Fruit fly (Drosophila melanogaster): Measurements from ENCODE around the gene CG17217.

DNA sequence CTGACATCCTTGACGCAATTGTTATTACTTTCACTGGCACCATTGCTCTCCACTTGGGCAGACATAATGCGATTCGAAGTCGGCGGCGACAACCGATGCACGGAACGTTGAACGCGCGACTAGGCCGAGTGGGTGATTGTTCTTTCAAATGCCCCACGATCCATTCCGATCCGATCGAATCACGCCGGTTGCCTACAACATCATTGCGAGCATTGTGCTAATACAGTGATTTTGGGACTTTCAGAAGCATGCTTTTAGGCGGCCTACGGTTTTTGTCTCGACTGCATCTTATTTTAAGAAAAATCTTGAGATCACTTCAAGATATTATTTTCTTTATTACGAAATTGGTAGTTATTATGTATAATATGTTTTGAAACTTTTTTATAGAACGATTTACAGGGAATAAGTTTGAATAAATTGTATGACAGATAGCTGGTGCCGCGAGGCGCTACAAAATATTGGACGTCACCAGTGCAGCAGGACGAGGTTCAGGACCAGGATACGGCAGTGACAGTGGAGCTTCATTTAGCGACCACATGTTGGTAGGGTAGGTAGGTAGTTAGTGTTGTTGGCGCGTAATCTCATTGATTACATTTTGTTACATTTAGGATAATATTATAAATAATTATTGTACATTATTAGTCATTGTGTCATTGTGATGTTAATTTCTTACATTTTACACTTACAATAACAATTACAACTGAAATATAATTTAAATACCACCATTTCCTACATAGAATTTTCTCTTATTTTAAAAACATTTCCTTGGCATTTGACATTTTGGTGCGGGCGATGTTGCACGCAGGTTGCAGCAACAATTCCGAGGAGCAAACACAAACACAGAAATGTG lies 36.9 kb upstream of the CG17217 start, which contains the start of gene rho-6:
- no peak for TF ChIP-seq CG8319 (GFP tag; optimal IDR thresholded peaks at IDR 0.05)
- no peak for TF ChIP-seq CG6854 (GFP tag; optimal IDR thresholded peaks at IDR 0.05)
- TF ChIP-seq Hr39 (GFP tag; optimal IDR thresholded peaks at IDR 0.05) = no peak
- peak; percentile 63 for TF ChIP-seq Eip78C (GFP tag)
- TF ChIP-seq cyc (GFP tag; optimal IDR thresholded peaks at IDR 0.05) = no peak
- no peak for TF ChIP-seq CG16779 (tag; optimal IDR thresholded peaks at IDR 0.05)
- no peak for TF ChIP-seq Blimp-1 (GFP tag; optimal IDR thresholded peaks at IDR 0.05)
